Worm (Caenorhabditis elegans): ENCODE results near the gene nspc-7.

DNA sequence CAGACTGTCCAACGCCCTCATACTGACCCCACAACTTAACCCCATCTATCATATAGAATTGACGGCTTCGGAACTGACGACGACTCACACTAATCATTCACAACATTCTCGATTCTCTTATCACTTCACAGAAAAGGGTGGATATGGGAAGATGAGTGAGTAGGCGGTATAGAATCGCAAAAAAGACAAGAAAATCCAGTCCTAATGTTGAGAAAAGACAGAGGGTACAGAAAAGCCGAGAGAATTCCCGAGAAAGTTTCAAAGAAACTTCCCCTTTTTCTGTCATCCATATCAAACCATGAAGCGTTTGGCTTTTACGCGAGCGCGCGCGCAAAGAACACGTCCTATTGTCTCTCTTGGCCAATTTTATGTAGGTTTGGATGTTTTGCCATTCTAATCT lies 37.5 kb upstream of the nspc-7 start:
- TF ChIP-seq B0310.2 (tag; optimal IDR thresholded peaks at IDR 0.05) (no peak), sea-1 (GFP tag; conservative IDR thresholded peaks at IDR 0.05) (no peak), tra-4 (tag; optimal IDR thresholded peaks at IDR 0.05) (no peak), ama-1 (optimal IDR thresholded peaks at IDR 0.05) (no peak), hmbx-1 (tag; optimal IDR thresholded peaks at IDR 0.05) (no peak), ceh-13 (GFP tag; optimal IDR thresholded peaks at IDR 0.05) (no peak), pes-1 (GFP tag; IDR thresholded peaks at IDR 0.05) (no peak), scrt-1 (GFP tag; IDR thresholded peaks at IDR 0.05) (no peak), hnd-1 (tag; optimal IDR thresholded peaks at IDR 0.05) (no peak), ceh-36 (tag; optimal IDR thresholded peaks at IDR 0.05) (no peak), tbx-11 (GFP tag; IDR thresholded peaks at IDR 0.05) (no peak), aly-1 (tag; optimal IDR thresholded peaks at IDR 0.05) (no peak), tbx-37 (GFP tag; conservative IDR thresholded peaks at IDR 0.05) (no peak), hmg-4 (GFP tag; optimal IDR thresholded peaks at IDR 0.05) (no peak)

Measured in whole organism, early embryonic.